Fruit fly (Drosophila melanogaster) whole organism, embryonic: ENCODE data around the gene Prim1.

ENCODE experiments used
- CG10462 ChIP-seq: fragments of 200-800 bp; sonication (Bioruptor generic); optimal IDR thresholded peaks from 2 replicates; lab custom pipeline; 2016; ENCODE audit warnings: missing biosample characterization, missing genetic modification characterization
- CG11456 ChIP-seq: fragments of 200-800 bp; sonication (Bioruptor generic); IDR thresholded peaks from 3 replicates; pipeline ENCODE4 v1.3.6; 2022; ENCODE audit warnings: missing biosample characterization, missing genetic modification characterization
- CG12155 ChIP-seq: fragments of 200-800 bp; sonication (Bioruptor generic); optimal IDR thresholded peaks from 3 replicates; lab custom pipeline; 2016; ENCODE audit warnings: missing biosample characterization, missing genetic modification characterization
- CG12942 ChIP-seq: fragments of 200-800 bp; sonication (Bioruptor generic); optimal IDR thresholded peaks from 3 replicates; lab custom pipeline; 2016; ENCODE audit warnings: missing biosample characterization, missing genetic modification characterization
- CG13287 ChIP-seq: fragments of 200-800 bp; sonication (Bioruptor generic); IDR thresholded peaks from 2 replicates; pipeline ENCODE4 v1.3.6; 2022; ENCODE audit warnings: missing biosample characterization, missing genetic modification characterization; ENCODE audit not compliant: partially characterized antibody
- CG13424 ChIP-seq: fragments of 200-800 bp; sonication (Bioruptor generic); optimal IDR thresholded peaks from 2 replicates; lab custom pipeline; 2019; ENCODE audit warnings: missing biosample characterization, mild to moderate bottlenecking, missing genetic modification characterization, moderate library complexity
- CG14965 ChIP-seq: fragments of 200-800 bp; sonication (Bioruptor generic); optimal IDR thresholded peaks from 2 replicates; lab custom pipeline; 2016; ENCODE audit warnings: missing biosample characterization, missing genetic modification characterization, borderline replicate concordance
- CG15011 ChIP-seq: fragments of 200-800 bp; sonication (Bioruptor generic); optimal IDR thresholded peaks from 3 replicates; lab custom pipeline; 2018; ENCODE audit warnings: missing biosample characterization, mild to moderate bottlenecking, missing genetic modification characterization
- CG18476 ChIP-seq: fragments of 200-800 bp; sonication (Bioruptor generic); optimal IDR thresholded peaks from 2 replicates; lab custom pipeline; 2016; ENCODE audit warnings: missing biosample characterization, mild to moderate bottlenecking, missing genetic modification characterization
- CG18764 ChIP-seq: fragments of 200-800 bp; sonication (Bioruptor generic); optimal IDR thresholded peaks from 3 replicates; lab custom pipeline; 2016; ENCODE audit warnings: missing biosample characterization, missing genetic modification characterization
- CG2199 ChIP-seq: fragments of 200-800 bp; sonication (Bioruptor generic); IDR thresholded peaks from 3 replicates; pipeline ENCODE4 v1.3.6; 2022; ENCODE audit warnings: missing biosample characterization, missing genetic modification characterization
- CG42726 ChIP-seq: fragments of 200-800 bp; sonication (Bioruptor generic); IDR thresholded peaks from 2 replicates; pipeline ENCODE4 v1.3.6; 2022; ENCODE audit warnings: missing biosample characterization, missing genetic modification characterization; ENCODE audit not compliant: partially characterized antibody
- CG5180 ChIP-seq: fragments of 200-800 bp; sonication (Bioruptor generic); optimal IDR thresholded peaks from 3 replicates; lab custom pipeline; 2017; ENCODE audit warnings: missing biosample characterization, missing genetic modification characterization, mild to moderate bottlenecking, moderate library complexity, missing genetic modification reagents
- CG7839 ChIP-seq: fragments of 200-800 bp; sonication (Bioruptor generic); optimal IDR thresholded peaks from 3 replicates; lab custom pipeline; 2018; ENCODE audit warnings: missing biosample characterization, mild to moderate bottlenecking, missing genetic modification characterization, moderate library complexity
- CG8765 ChIP-seq: fragments of 200-800 bp; sonication (Bioruptor generic); IDR thresholded peaks from 2 replicates; pipeline ENCODE4 v1.3.6; 2022; ENCODE audit warnings: missing biosample characterization, missing genetic modification characterization
- CG9437 ChIP-seq: fragments of 200-800 bp; sonication (Bioruptor generic); optimal IDR thresholded peaks from 2 replicates; lab custom pipeline; 2018; ENCODE audit warnings: missing biosample characterization, mild to moderate bottlenecking, missing genetic modification characterization
- Dbx ChIP-seq: fragments of 200-800 bp; sonication (Bioruptor generic); IDR thresholded peaks from 3 replicates; pipeline ENCODE4 v1.3.6; 2022; ENCODE audit warnings: missing biosample characterization, missing genetic modification characterization
- Dp ChIP-seq: fragments of 200-800 bp; sonication (Bioruptor generic); optimal IDR thresholded peaks from 2 replicates; lab custom pipeline; 2018; ENCODE audit warnings: missing biosample characterization, mild to moderate bottlenecking, missing genetic modification characterization, moderate library complexity
- Fer3 ChIP-seq: fragments of 200-800 bp; sonication (Bioruptor generic); optimal IDR thresholded peaks from 2 replicates; lab custom pipeline; 2018; ENCODE audit warnings: missing biosample characterization, mild to moderate bottlenecking, missing genetic modification characterization, moderate library complexity
- HLH4C ChIP-seq: fragments of 200-800 bp; sonication (Bioruptor generic); IDR thresholded peaks from 3 replicates; pipeline ENCODE4 v1.3.6; 2022; ENCODE audit warnings: missing biosample characterization, missing genetic modification characterization; ENCODE audit not compliant: partially characterized antibody
- Hmx ChIP-seq: fragments of 200-800 bp; sonication (Bioruptor generic); optimal IDR thresholded peaks from 2 replicates; lab custom pipeline; 2016; ENCODE audit warnings: missing biosample characterization, missing genetic modification characterization
- Hr78 ChIP-seq, 2 experiments: fragments of 200-800 bp in 1 of 2; fragments of >200 bp in 1 of 2; sonication (Bioruptor generic) in 1 of 2; optimal IDR thresholded peaks; 2 replicates each; lab custom pipeline; 2017 to 2019; ENCODE audit warnings: missing biosample characterization in 2 of 2, missing genetic modification characterization in 2 of 2, mild to moderate bottlenecking in 1 of 2, moderate library complexity in 1 of 2
- Med ChIP-seq: fragments of 200-800 bp; sonication (Bioruptor generic); peaks from one replicate; lab custom pipeline; 2016; ENCODE audit warnings: missing biosample characterization, missing genetic modification characterization, mild to moderate bottlenecking, inconsistent platforms, moderate library complexity
- Myb ChIP-seq: fragments of 200-800 bp; sonication (Bioruptor generic); optimal IDR thresholded peaks from 2 replicates; lab custom pipeline; 2016; ENCODE audit warnings: missing biosample characterization, missing genetic modification characterization
- PHDP ChIP-seq: fragments of 200-800 bp; sonication (Bioruptor generic); optimal IDR thresholded peaks from 3 replicates; lab custom pipeline; 2018; ENCODE audit warnings: missing biosample characterization, mild to moderate bottlenecking, missing genetic modification characterization, moderate library complexity
- Scr ChIP-seq: fragments of 200-800 bp; sonication (Bioruptor generic); IDR thresholded peaks from 2 replicates; pipeline ENCODE4 v1.3.6; 2022; ENCODE audit warnings: missing biosample characterization, missing genetic modification characterization; ENCODE audit not compliant: partially characterized antibody
- Spps ChIP-seq: fragments of 200-800 bp; sonication (Bioruptor generic); optimal IDR thresholded peaks from 2 replicates; lab custom pipeline; 2018; ENCODE audit warnings: missing biosample characterization, mild to moderate bottlenecking, missing genetic modification characterization
- Sry-δ ChIP-seq: fragments of 200-800 bp; sonication (Bioruptor generic); optimal IDR thresholded peaks from 2 replicates; lab custom pipeline; 2016; ENCODE audit warnings: missing biosample characterization, missing genetic modification characterization
- bcd ChIP-seq: fragments of 200-800 bp; sonication (Bioruptor generic); optimal IDR thresholded peaks from 2 replicates; lab custom pipeline; 2017; ENCODE audit warnings: missing biosample characterization, mild to moderate bottlenecking, missing genetic modification characterization
- bowl ChIP-seq: fragments of 200-800 bp; sonication (Bioruptor generic); IDR thresholded peaks from 2 replicates; pipeline ENCODE4 v1.3.6; 2022; ENCODE audit warnings: missing biosample characterization, missing genetic modification characterization
- chinmo ChIP-seq: fragments of 200-800 bp; sonication (Bioruptor generic); IDR thresholded peaks from 4 replicates; pipeline ENCODE4 v1.3.6; 2022; ENCODE audit warnings: missing biosample characterization, missing genetic modification characterization; ENCODE audit not compliant: partially characterized antibody
- disco-r ChIP-seq: fragments of 200-800 bp; sonication (Bioruptor generic); optimal IDR thresholded peaks from 2 replicates; lab custom pipeline; 2016; ENCODE audit warnings: missing biosample characterization, missing genetic modification characterization
- dpn ChIP-seq, 2 experiments: fragments of 200-800 bp; sonication (Bioruptor generic); optimal IDR thresholded peaks; 3 replicates each; lab custom pipeline; 2016; ENCODE audit warnings: missing biosample characterization in 2 of 2, missing genetic modification characterization in 2 of 2
- en ChIP-seq: fragments of 200-800 bp; sonication (Bioruptor generic); optimal IDR thresholded peaks from 2 replicates; lab custom pipeline; 2016; ENCODE audit warnings: missing biosample characterization, missing genetic modification characterization
- fd64A ChIP-seq: fragments of 200-800 bp; sonication (Bioruptor generic); optimal IDR thresholded peaks from 3 replicates; lab custom pipeline; 2018; ENCODE audit warnings: missing biosample characterization, mild to moderate bottlenecking, missing genetic modification characterization
- grn ChIP-seq: fragments of 200-800 bp; sonication (Bioruptor generic); optimal IDR thresholded peaks from 3 replicates; lab custom pipeline; 2017; ENCODE audit warnings: missing biosample characterization, missing genetic modification characterization
- gt ChIP-seq: fragments of 200-800 bp; sonication (Bioruptor generic); IDR thresholded peaks from 2 replicates; pipeline ENCODE4 v1.3.6; 2022; ENCODE audit warnings: missing biosample characterization, missing genetic modification characterization
- hth ChIP-seq: fragments of >200 bp; optimal IDR thresholded peaks from 2 replicates; lab custom pipeline; 2017; ENCODE audit warnings: inconsistent platforms
- jigr1 ChIP-seq: fragments of 200-800 bp; sonication (Bioruptor generic); IDR thresholded peaks from 3 replicates; pipeline ENCODE4 v1.3.6; 2022; ENCODE audit warnings: missing biosample characterization, missing genetic modification characterization
- nau ChIP-seq: fragments of 200-800 bp; sonication (Bioruptor generic); optimal IDR thresholded peaks from 3 replicates; lab custom pipeline; 2017; ENCODE audit warnings: missing biosample characterization, mild to moderate bottlenecking, missing genetic modification characterization, missing genetic modification reagents
- psq ChIP-seq: fragments of 200-800 bp; sonication (Bioruptor generic); optimal IDR thresholded peaks from 2 replicates; lab custom pipeline; 2017; ENCODE audit warnings: missing biosample characterization, missing genetic modification characterization
- pum ChIP-seq: fragments of 200-800 bp; sonication (Bioruptor generic); optimal IDR thresholded peaks from 2 replicates; lab custom pipeline; 2016; ENCODE audit warnings: missing biosample characterization, missing genetic modification characterization
- salm ChIP-seq: fragments of 200-800 bp; sonication (Bioruptor generic); optimal IDR thresholded peaks from 2 replicates; lab custom pipeline; 2018; ENCODE audit warnings: missing biosample characterization, mild to moderate bottlenecking, missing genetic modification characterization
- slbo ChIP-seq: fragments of 200-800 bp; sonication (Bioruptor generic); IDR thresholded peaks from 2 replicates; pipeline ENCODE4 v1.3.6; 2022; ENCODE audit warnings: missing biosample characterization, missing genetic modification characterization
- stc ChIP-seq: fragments of 200-800 bp; sonication (Bioruptor generic); IDR thresholded peaks from 2 replicates; pipeline ENCODE4 v1.3.6; 2022; ENCODE audit warnings: missing biosample characterization, missing genetic modification characterization
- tin ChIP-seq: fragments of 200-800 bp; sonication (Bioruptor generic); optimal IDR thresholded peaks from 3 replicates; lab custom pipeline; 2016; ENCODE audit warnings: missing biosample characterization, missing genetic modification characterization
- ttk ChIP-seq: fragments of 200-800 bp; sonication (Bioruptor generic); IDR thresholded peaks from 2 replicates; pipeline ENCODE4 v2.1.2; 2022; ENCODE audit warnings: missing biosample characterization, missing genetic modification characterization
- vfl ChIP-seq: fragments of 200-800 bp; sonication (Bioruptor generic); optimal IDR thresholded peaks from 2 replicates; lab custom pipeline; 2016; ENCODE audit warnings: missing biosample characterization, missing genetic modification characterization

The Prim1 gene

dm6 chr3L:8299224-8300130 is 40.6 kb upstream of the Prim1 start, which contains the start of the genes Arl5 and CG13671 (continued):
- TF ChIP-seq dpn (GFP tag; optimal IDR thresholded peaks at IDR 0.05; lab: Kevin White, UChicago) (peak; percentile 66 to 89), CG13287 (GFP tag; lab: Robert Waterston, UW) (peak; percentile 85), grn (peak; percentile 40), CG8765 (peak; percentile 58; the same call in 1 of the 2 replicates), disco-r (GFP tag; lab: Kevin White, UChicago) (no peak), vfl (peak; percentile 54), Spps (peak; percentile 4), stc (GFP tag; lab: Robert Waterston, UW) (peak; percentile 61), gt (GFP tag; lab: Robert Waterston, UW) (no peak), CG13424 (tag; lab: Kevin White, UChicago) (peak; percentile 47), CG14965 (GFP tag; lab: Kevin White, UChicago) (no peak), Dbx (GFP tag; lab: Robert Waterston, UW) (peak; percentile 85), hth (lab: Kevin White, UChicago) (no peak), CG18476 (peak; percentile 72), salm (tag; lab: Kevin White, UChicago) (peak; percentile 25), CG9437 (peak; percentile 59), fd64A (GFP tag; lab: Kevin White, UChicago) (no peak), pum (peak; percentile 54), CG15011 (GFP tag; lab: Kevin White, UChicago) (no peak), CG12942 (GFP tag; lab: Kevin White, UChicago) (peak; percentile 86), CG42726 (no peak; the same call in 1 of the 2 replicates), chinmo (GFP tag; lab: Robert Waterston, UW) (peak; percentile 84; the same call in 2 of the 4 replicates), slbo (GFP tag; lab: Robert Waterston, UW) (peak; percentile 92), CG2199 (GFP tag; lab: Robert Waterston, UW) (no peak), Myb (GFP tag; lab: Kevin White, UChicago) (peak; percentile 62), Fer3 (tag; lab: Kevin White, UChicago) (peak; percentile 73), bcd (GFP tag; lab: Kevin White, UChicago) (peak; percentile 78), CG12155 (peak; percentile 88), PHDP (tag; lab: Kevin White, UChicago) (peak; percentile 74), Sry-δ (GFP tag; lab: Kevin White, UChicago) (peak; percentile 68), en (GFP tag; lab: Kevin White, UChicago) (no peak), psq (GFP tag; lab: Kevin White, UChicago) (peak; percentile 63), nau (GFP tag; lab: Kevin White, UChicago) (peak; percentile 25), Dp (GFP tag; lab: Kevin White, UChicago) (peak; percentile 44), Hr78 (GFP tag; optimal IDR thresholded peaks at IDR 0.05; lab: Kevin White, UChicago) (no peak), Hmx (GFP tag; lab: Kevin White, UChicago) (peak; percentile 25), tin (GFP tag; lab: Kevin White, UChicago) (peak; percentile 85), HLH4C (GFP tag; lab: Robert Waterston, UW) (peak; percentile 70), CG18764 (GFP tag; lab: Kevin White, UChicago) (peak; percentile 81), CG10462 (GFP tag; lab: Kevin White, UChicago) (peak; percentile 79), jigr1 (GFP tag; lab: Robert Waterston, UW) (no peak), CG7839 (peak; percentile 60), ttk (GFP tag; lab: Robert Waterston, UW) (peak; percentile 65), CG5180 (GFP tag; lab: Kevin White, UChicago) (no peak), bowl (GFP tag; lab: Robert Waterston, UW) (no peak), CG11456 (GFP tag; lab: Robert Waterston, UW) (peak; percentile 88), Scr (GFP tag; lab: Robert Waterston, UW) (peak; percentile 82), Med (GFP tag; lab: Kevin White, UChicago) (peak; percentile 92)
